Fruit fly (Drosophila melanogaster): ENCODE data around the gene CG14323.
A peak's percentile ranks its signal among the peaks of the same experiment; 100 is the strongest.

The CG14323 gene

dm6 chr3R:17653879-17654278 is 32.0 kb upstream of the CG14323 start (continued):
- no peak for TF ChIP-seq dm (GFP tag; optimal IDR thresholded peaks at IDR 0.05)
- no peak for TF ChIP-seq Chrac-16 (GFP tag; optimal IDR thresholded peaks at IDR 0.05)
- no peak for TF ChIP-seq Usf (GFP tag; optimal IDR thresholded peaks at IDR 0.05)
- no peak for TF ChIP-seq Gsc (GFP tag; IDR thresholded peaks at IDR 0.05)
- TF ChIP-seq CG32772 (GFP tag; IDR thresholded peaks at IDR 0.05): no peak
- peak; percentile 70 for TF ChIP-seq pros (GFP tag; optimal IDR thresholded peaks at IDR 0.05)
- no peak for TF ChIP-seq CG31224 (GFP tag; IDR thresholded peaks at IDR 0.05)
- TF ChIP-seq CG18764 (GFP tag; optimal IDR thresholded peaks at IDR 0.05): no peak
- TF ChIP-seq Nf-YC (tag; optimal IDR thresholded peaks at IDR 0.05): peak; percentile 13
- no peak for TF ChIP-seq Fer3 (tag; optimal IDR thresholded peaks at IDR 0.05)
- no peak for TF ChIP-seq CG14050 (GFP tag; IDR thresholded peaks at IDR 0.05)

dm6 chr3R:17647444-17647843 is 25.5 kb upstream of the CG14323 start, which contains the start of gene CG14322:
Gene CG14322, plus strand, starts transcription at chr3R:17647679.
- TF ChIP-seq CG6765 (GFP tag; optimal IDR thresholded peaks at IDR 0.05): no peak
- no peak for TF ChIP-seq Antp (GFP tag; optimal IDR thresholded peaks at IDR 0.05)
- no peak for TF ChIP-seq Dfd (GFP tag; optimal IDR thresholded peaks at IDR 0.05)
- TF ChIP-seq dpn (GFP tag; optimal IDR thresholded peaks at IDR 0.05): peak in 1 of 2 experiments; percentile 25
- no peak for TF ChIP-seq btn (GFP tag; optimal IDR thresholded peaks at IDR 0.05)
- TF ChIP-seq C15 (GFP tag; IDR thresholded peaks at IDR 0.05): no peak
- TF ChIP-seq trem (tag; optimal IDR thresholded peaks at IDR 0.05): peak; percentile 97
- no peak for TF ChIP-seq Dbx (GFP tag; IDR thresholded peaks at IDR 0.05)
- no peak for TF ChIP-seq CG16863 (GFP tag; optimal IDR thresholded peaks at IDR 0.05)
- no peak for TF ChIP-seq salm (tag; optimal IDR thresholded peaks at IDR 0.05)
- TF ChIP-seq CG12391 (tag; optimal IDR thresholded peaks at IDR 0.05): peak; percentile 30
- TF ChIP-seq klu (GFP tag; IDR thresholded peaks at IDR 0.05): no peak
- TF ChIP-seq lov (optimal IDR thresholded peaks at IDR 0.05): no peak
- TF ChIP-seq lov (GFP tag; IDR thresholded peaks at IDR 0.05): no peak
- no peak for TF ChIP-seq CG6791 (GFP tag; IDR thresholded peaks at IDR 0.05; ENCODE audit: partially characterized antibody)
- peak; percentile 10 for TF ChIP-seq nmo (GFP tag; optimal IDR thresholded peaks at IDR 0.05)
- TF ChIP-seq phol (tag; optimal IDR thresholded peaks at IDR 0.05): peak; percentile 14
- TF ChIP-seq sima (GFP tag; optimal IDR thresholded peaks at IDR 0.05): no peak
- no peak for TF ChIP-seq CG3281 (GFP tag; optimal IDR thresholded peaks at IDR 0.05)
- no peak for TF ChIP-seq CG17612 (GFP tag; IDR thresholded peaks at IDR 0.05)
- no peak for TF ChIP-seq CG11696 (GFP tag; IDR thresholded peaks at IDR 0.05)
- TF ChIP-seq Hsf (GFP tag; optimal IDR thresholded peaks at IDR 0.05): no peak
- no peak for TF ChIP-seq CG16779 (GFP tag; IDR thresholded peaks at IDR 0.05)
- no peak for TF ChIP-seq CG9876 (GFP tag; optimal IDR thresholded peaks at IDR 0.05)
- TF ChIP-seq CG12942 (GFP tag; optimal IDR thresholded peaks at IDR 0.05): no peak
- TF ChIP-seq tna (GFP tag; IDR thresholded peaks at IDR 0.05; ENCODE audit: partially characterized antibody): no peak
- TF ChIP-seq toy (GFP tag; IDR thresholded peaks at IDR 0.05): no peak
- no peak for TF ChIP-seq peb (GFP tag; IDR thresholded peaks at IDR 0.05)
- no peak for TF ChIP-seq h (optimal IDR thresholded peaks at IDR 0.05)
- no peak for TF ChIP-seq CG5953 (GFP tag; IDR thresholded peaks at IDR 0.05)
- no peak for TF ChIP-seq gro (GFP tag; optimal IDR thresholded peaks at IDR 0.05)
- TF ChIP-seq CG31441 (GFP tag; IDR thresholded peaks at IDR 0.05): no peak
- TF ChIP-seq exex (tag; optimal IDR thresholded peaks at IDR 0.05): no peak
- TF ChIP-seq Lhr (GFP tag; optimal IDR thresholded peaks at IDR 0.05): no peak
- no peak for TF ChIP-seq rib (GFP tag; IDR thresholded peaks at IDR 0.05)
- TF ChIP-seq gcm2 (GFP tag; optimal IDR thresholded peaks at IDR 0.05): no peak
- TF ChIP-seq sna (GFP tag; IDR thresholded peaks at IDR 0.05; ENCODE audit: partially characterized antibody): peak; percentile 52; the same call in 1 of the 2 replicates
- no peak for TF ChIP-seq CG14965 (GFP tag; optimal IDR thresholded peaks at IDR 0.05; ENCODE audit: borderline replicate concordance)
- TF ChIP-seq CG30431 (GFP tag; optimal IDR thresholded peaks at IDR 0.05): no peak
- TF ChIP-seq Dref (GFP tag; IDR thresholded peaks at IDR 0.05): peak; percentile 76
- no peak for TF ChIP-seq CG4730 (GFP tag; IDR thresholded peaks at IDR 0.05)
- TF ChIP-seq CG11093 (GFP tag; IDR thresholded peaks at IDR 0.05): no peak

Measured in whole organism, embryonic.